Worm (Caenorhabditis elegans): ENCODE measurements around the gene srab-25.

DNA sequence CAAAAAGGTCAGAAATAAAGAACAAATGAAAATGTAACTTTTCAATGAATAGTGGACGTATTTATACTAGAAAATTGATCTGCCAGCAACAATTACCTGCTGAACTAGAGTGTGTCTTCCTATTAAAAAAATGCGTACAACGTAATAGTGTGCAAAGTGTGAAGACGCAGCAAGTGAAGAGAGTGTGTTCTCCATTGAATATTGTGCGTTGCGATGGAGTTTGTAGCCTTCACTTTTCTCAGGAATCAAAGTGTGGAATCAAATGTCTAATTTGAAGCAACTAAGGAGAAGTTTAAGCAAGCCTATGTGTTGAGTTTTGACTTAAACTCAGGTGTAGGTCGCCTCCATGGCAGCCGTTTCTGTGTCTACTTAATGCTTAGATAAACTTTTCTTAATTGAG is 9.1 kb downstream of the srab-25 start, which contains the start of gene gst-21:
- TF ChIP-seq dao-5 (tag; optimal IDR thresholded peaks at IDR 0.05): no peak
- no peak for TF ChIP-seq W03F9.2 (tag; optimal IDR thresholded peaks at IDR 0.05)
- no peak for TF ChIP-seq him-1 (tag; optimal IDR thresholded peaks at IDR 0.05)

All from whole organism, L4/young adult.